Fruit fly (Drosophila melanogaster): ENCODE data around the gene CG42525.
A peak's percentile ranks its signal among the peaks of the same experiment; 100 is the strongest.

The CG42525 gene

dm6 chr3L:3192912-3193311 is 3.4 kb upstream of the CG42525 start, which contains the start of gene Hsp83:
Hsp83 (plus strand) TSS chr3L:3192969.
- TF ChIP-seq Dif (GFP tag; optimal IDR thresholded peaks at IDR 0.05; ENCODE audit: partially characterized antibody) (peak; percentile 27), psq (GFP tag; optimal IDR thresholded peaks at IDR 0.05) (peak; percentile 80), Dfd (GFP tag; optimal IDR thresholded peaks at IDR 0.05) (no peak), Hnf4 (GFP tag; optimal IDR thresholded peaks at IDR 0.05) (peak; percentile 92), Rel (GFP tag; optimal IDR thresholded peaks at IDR 0.05) (peak; percentile 81), Rel (tag; optimal IDR thresholded peaks at IDR 0.05) (peak; percentile 88), Abd-B (GFP tag; optimal IDR thresholded peaks at IDR 0.05) (no peak), rgr (GFP tag; optimal IDR thresholded peaks at IDR 0.05) (peak; percentile 98), HLH106 (tag; optimal IDR thresholded peaks at IDR 0.05) (peak; percentile 87), Hr78 (GFP tag; optimal IDR thresholded peaks at IDR 0.05) (no peak), brk (GFP tag; optimal IDR thresholded peaks at IDR 0.05) (peak; percentile 90), dsf (GFP tag; optimal IDR thresholded peaks at IDR 0.05; ENCODE audit: borderline replicate concordance) (peak; percentile 78), GATAd (GFP tag; optimal IDR thresholded peaks at IDR 0.05) (no peak), CrebA (GFP tag; optimal IDR thresholded peaks at IDR 0.05; ENCODE audit: borderline replicate concordance) (no peak), Hr83 (GFP tag; optimal IDR thresholded peaks at IDR 0.05; ENCODE audit: poor library complexity, severe bottlenecking) (peak; percentile 99), usp (GFP tag; optimal IDR thresholded peaks at IDR 0.05) (no peak), ey (GFP tag; optimal IDR thresholded peaks at IDR 0.05) (peak; percentile 80), jim (GFP tag; optimal IDR thresholded peaks at IDR 0.05) (no peak), pan (optimal IDR thresholded peaks at IDR 0.05) (no peak), Vsx2 (GFP tag; optimal IDR thresholded peaks at IDR 0.05; ENCODE audit: partially characterized antibody) (no peak), foxo (GFP tag; optimal IDR thresholded peaks at IDR 0.05) (peak; percentile 87 to 93), sage (GFP tag; optimal IDR thresholded peaks at IDR 0.05) (peak; percentile 95), dl (GFP tag; optimal IDR thresholded peaks at IDR 0.05; ENCODE audit: insufficient read depth in 1 of 2, partially characterized antibody in 2 of 2) (no peak), Myc (optimal IDR thresholded peaks at IDR 0.05) (no peak), Jra (GFP tag; optimal IDR thresholded peaks at IDR 0.05) (peak; percentile 68), h (GFP tag; optimal IDR thresholded peaks at IDR 0.05) (peak; percentile 96), fru (GFP tag; optimal IDR thresholded peaks at IDR 0.05) (peak; percentile 95), CG32264 (GFP tag; optimal IDR thresholded peaks at IDR 0.05) (peak; percentile 86), sv (GFP tag; optimal IDR thresholded peaks at IDR 0.05) (peak; percentile 85), CG9705 (GFP tag; optimal IDR thresholded peaks at IDR 0.05) (peak; percentile 94), lola (GFP tag; optimal IDR thresholded peaks at IDR 0.05) (no peak), N (GFP tag; optimal IDR thresholded peaks at IDR 0.05) (no peak), dmrt93B (GFP tag; optimal IDR thresholded peaks at IDR 0.05) (peak; percentile 90), tai (GFP tag; optimal IDR thresholded peaks at IDR 0.05) (no peak), woc (GFP tag; optimal IDR thresholded peaks at IDR 0.05) (peak; percentile 65), OdsH (GFP tag; optimal IDR thresholded peaks at IDR 0.05) (peak; percentile 94), br (GFP tag; optimal IDR thresholded peaks at IDR 0.05) (peak; percentile 98), Mio (GFP tag; optimal IDR thresholded peaks at IDR 0.05) (peak; percentile 57), Sp1 (GFP tag; optimal IDR thresholded peaks at IDR 0.05) (peak; percentile 98)

dm6 chr3L:3192333-3192894 is 2.9 kb upstream of the CG42525 start, which contains the start of gene CG14965:
CG14965 (minus strand) TSS chr3L:3192491.
- TF ChIP-seq brk (GFP tag; optimal IDR thresholded peaks at IDR 0.05) (no peak), Sp1 (GFP tag; optimal IDR thresholded peaks at IDR 0.05) (no peak), rgr (GFP tag; optimal IDR thresholded peaks at IDR 0.05) (no peak), Rel (GFP tag; optimal IDR thresholded peaks at IDR 0.05) (no peak), Rel (tag; optimal IDR thresholded peaks at IDR 0.05) (no peak), Hnf4 (GFP tag; optimal IDR thresholded peaks at IDR 0.05) (no peak), CG9705 (GFP tag; optimal IDR thresholded peaks at IDR 0.05) (no peak), Hr83 (GFP tag; optimal IDR thresholded peaks at IDR 0.05; ENCODE audit: poor library complexity, severe bottlenecking) (peak; percentile 76), dsf (GFP tag; optimal IDR thresholded peaks at IDR 0.05; ENCODE audit: borderline replicate concordance) (no peak), Dif (GFP tag; optimal IDR thresholded peaks at IDR 0.05; ENCODE audit: partially characterized antibody) (no peak), Jra (GFP tag; optimal IDR thresholded peaks at IDR 0.05) (peak; percentile 8), psq (GFP tag; optimal IDR thresholded peaks at IDR 0.05) (no peak)
